Worm (Caenorhabditis elegans): Measurements from ENCODE around the gene ZK470.1.

ZK470.1 gene

DNA sequence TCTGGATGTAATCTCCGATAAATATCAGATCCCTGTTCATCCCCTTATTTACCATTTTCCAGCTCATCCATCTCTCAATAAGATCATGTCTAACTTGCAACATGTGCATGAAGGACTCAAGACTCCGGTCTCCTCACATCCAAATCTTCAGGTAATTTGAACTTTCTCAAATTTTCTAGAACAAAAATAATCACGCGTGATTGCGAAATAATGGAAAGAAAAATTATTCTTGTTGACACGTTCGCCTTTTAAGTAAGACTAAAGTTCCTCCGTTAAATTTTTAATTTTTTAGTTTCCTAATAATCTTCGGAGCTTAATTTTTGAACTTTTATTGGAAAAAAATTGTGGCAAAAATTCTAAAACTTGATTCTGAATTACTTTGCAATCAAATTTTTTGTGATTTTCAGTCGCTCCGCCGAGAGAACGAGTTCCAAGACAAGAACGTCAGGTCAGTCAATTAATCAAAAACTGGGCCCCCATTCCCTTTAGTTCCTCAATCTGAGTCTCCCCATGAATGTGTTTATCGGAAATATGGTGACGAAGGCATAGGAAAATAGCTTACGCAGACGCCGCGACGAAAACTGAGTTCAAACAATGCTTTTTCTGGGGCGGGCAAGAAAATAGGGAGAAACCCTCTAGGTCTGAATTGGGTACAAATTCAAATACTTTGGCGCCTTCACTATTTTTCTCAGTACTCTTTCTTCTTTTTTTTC, 25.9 kb upstream of the ZK470.1 start:
- TF ChIP-seq nfya-1 (tag; optimal IDR thresholded peaks at IDR 0.05; ENCODE audit: borderline replicate concordance, insufficient read depth) (no peak), mel-28 (tag; optimal IDR thresholded peaks at IDR 0.05; ENCODE audit: borderline replicate concordance) (no peak), ama-1 (optimal IDR thresholded peaks at IDR 0.05) (no peak), ama-1 (GFP tag; optimal IDR thresholded peaks at IDR 0.05) (no peak), zim-3 (tag; optimal IDR thresholded peaks at IDR 0.05) (no peak), cebp-1 (GFP tag; IDR thresholded peaks at IDR 0.05) (peak; percentile 88), cebp-1 (tag; optimal IDR thresholded peaks at IDR 0.05) (peak; percentile 96), somi-1 (GFP tag; optimal IDR thresholded peaks at IDR 0.05) (no peak), K12H6.12 (tag; optimal IDR thresholded peaks at IDR 0.05) (peak; percentile 69), lin-54 (GFP tag; optimal IDR thresholded peaks at IDR 0.05) (peak; percentile 13), ztf-28 (GFP tag; IDR thresholded peaks at IDR 0.05) (no peak), Y53G8AR.9 (GFP tag; conservative IDR thresholded peaks at IDR 0.05) (no peak), nhr-179 (tag; optimal IDR thresholded peaks at IDR 0.05) (no peak), B0019.2 (GFP tag; conservative IDR thresholded peaks at IDR 0.05) (no peak), efl-1 (GFP tag; optimal IDR thresholded peaks at IDR 0.05) (no peak), gei-17 (GFP tag; optimal IDR thresholded peaks at IDR 0.05) (no peak), ceh-27 (GFP tag; optimal IDR thresholded peaks at IDR 0.05) (peak; percentile 3), C06A6.2 (GFP tag; conservative IDR thresholded peaks at IDR 0.05) (peak; percentile 16; the same call in 1 of the 2 replicates), tbp1 (GFP tag; optimal IDR thresholded peaks at IDR 0.05) (peak; percentile 7), fkh-3 (tag; optimal IDR thresholded peaks at IDR 0.05) (no peak), sea-2 (GFP tag; IDR thresholded peaks at IDR 0.05) (no peak), hsf-1 (GFP tag; IDR thresholded peaks at IDR 0.05) (peak; percentile 43; the same call in 1 of the 2 replicates), nfyb-1 (GFP tag; IDR thresholded peaks at IDR 0.05) (peak; percentile 22; the same call in 1 of the 2 replicates), lin-26 (GFP tag; IDR thresholded peaks at IDR 0.05) (peak; percentile 58; the same call in 1 of the 2 replicates), bed-2 (GFP tag; IDR thresholded peaks at IDR 0.05) (no peak), rpc-1 (optimal IDR thresholded peaks at IDR 0.05) (no peak), rpc-1 (tag; optimal IDR thresholded peaks at IDR 0.05) (no peak), die-1 (tag; optimal IDR thresholded peaks at IDR 0.05) (no peak), nhr-80 (tag; optimal IDR thresholded peaks at IDR 0.05) (peak; percentile 18), aptf-3 (GFP tag; IDR thresholded peaks at IDR 0.05) (no peak), F33H1.4 (GFP tag; IDR thresholded peaks at IDR 0.05) (no peak), atf-7 (tag; optimal IDR thresholded peaks at IDR 0.05) (no peak), dpff-1 (tag; optimal IDR thresholded peaks at IDR 0.05) (no peak), ccch-3 (GFP tag; optimal IDR thresholded peaks at IDR 0.05) (no peak), ceh-58 (GFP tag; IDR thresholded peaks at IDR 0.05) (no peak), tlf-1 (GFP tag; optimal IDR thresholded peaks at IDR 0.05) (no peak), hmg-20 (GFP tag; IDR thresholded peaks at IDR 0.05) (no peak), lir-1 (GFP tag; conservative IDR thresholded peaks at IDR 0.05) (no peak), ceh-79 (tag; optimal IDR thresholded peaks at IDR 0.05) (no peak), ztf-3 (GFP tag; optimal IDR thresholded peaks at IDR 0.05) (no peak), mes-4 (tag; optimal IDR thresholded peaks at IDR 0.05) (no peak), let-607 (tag; optimal IDR thresholded peaks at IDR 0.05) (no peak), dox-1 (GFP tag; IDR thresholded peaks at IDR 0.05) (peak; percentile 32; the same call in 1 of the 2 replicates)

Measured in whole organism, young adult.